Fruit fly (Drosophila melanogaster) whole organism, adult: ENCODE results near the gene Meics.

Experiments
- CG11617 ChIP-seq: fragments of 200-800 bp; sonication (Bioruptor generic); optimal IDR thresholded peaks from 2 replicates; lab custom pipeline; 2017; ENCODE audit warnings: mild to moderate bottlenecking, missing biosample characterization, missing genetic modification reagents, missing genetic modification characterization
- CG12768 ChIP-seq: fragments of 200-800 bp; sonication (Bioruptor generic); optimal IDR thresholded peaks from 2 replicates; lab custom pipeline; 2017; ENCODE audit warnings: missing biosample characterization, missing genetic modification characterization, mild to moderate bottlenecking, moderate library complexity, missing genetic modification reagents
- CG14711 ChIP-seq: fragments of 200-800 bp; sonication (Bioruptor generic); optimal IDR thresholded peaks from 2 replicates; lab custom pipeline; 2018; ENCODE audit warnings: missing biosample characterization, mild to moderate bottlenecking, missing genetic modification characterization, moderate library complexity
- CG1620 ChIP-seq: fragments of 200-800 bp; sonication (Bioruptor generic); optimal IDR thresholded peaks from 2 replicates; lab custom pipeline; 2016; ENCODE audit warnings: missing biosample characterization, missing genetic modification characterization
- CG33017 ChIP-seq: fragments of 200-800 bp; sonication (Bioruptor generic); optimal IDR thresholded peaks from 2 replicates; lab custom pipeline; 2018; ENCODE audit warnings: missing biosample characterization, mild to moderate bottlenecking, missing genetic modification characterization, moderate library complexity
- CG5204 ChIP-seq: fragments of 200-800 bp; sonication (Bioruptor generic); optimal IDR thresholded peaks from 2 replicates; lab custom pipeline; 2016; ENCODE audit warnings: missing biosample characterization, missing genetic modification characterization
- CG7045 ChIP-seq: fragments of 200-800 bp; sonication (Bioruptor generic); optimal IDR thresholded peaks from 2 replicates; lab custom pipeline; 2017; ENCODE audit warnings: missing biosample characterization, mild to moderate bottlenecking, missing genetic modification characterization
- CG7101 ChIP-seq: fragments of 200-800 bp; sonication (Bioruptor generic); optimal IDR thresholded peaks from 2 replicates; lab custom pipeline; 2018; ENCODE audit warnings: missing biosample characterization, mild to moderate bottlenecking, missing genetic modification characterization, moderate library complexity
- Clk ChIP-seq: fragments of 200-800 bp; sonication (Bioruptor generic); optimal IDR thresholded peaks from 2 replicates; lab custom pipeline; 2017; ENCODE audit warnings: missing biosample characterization, missing genetic modification characterization
- Crg-1 ChIP-seq: fragments of 200-800 bp; sonication (Bioruptor generic); optimal IDR thresholded peaks from 2 replicates; lab custom pipeline; 2016; ENCODE audit warnings: missing biosample characterization, missing genetic modification characterization
- Hr96 ChIP-seq: fragments of 200-800 bp; sonication (Bioruptor generic); optimal IDR thresholded peaks from 2 replicates; lab custom pipeline; 2016; ENCODE audit warnings: missing biosample characterization, missing genetic modification characterization
- Mnt ChIP-seq: fragments of 200-800 bp; sonication (Bioruptor generic); optimal IDR thresholded peaks from 2 replicates; lab custom pipeline; 2016; ENCODE audit warnings: missing biosample characterization, mild to moderate bottlenecking, missing genetic modification characterization
- bab1 ChIP-seq: fragments of 200-800 bp; sonication (Bioruptor generic); optimal IDR thresholded peaks from 3 replicates; lab custom pipeline; 2019; ENCODE audit warnings: missing biosample characterization, mild to moderate bottlenecking, missing genetic modification characterization, moderate library complexity
- cic ChIP-seq: fragments of 200-800 bp; sonication (Bioruptor generic); optimal IDR thresholded peaks from 2 replicates; lab custom pipeline; 2017; ENCODE audit warnings: missing biosample characterization, mild to moderate bottlenecking, missing genetic modification characterization, moderate library complexity
- cnc ChIP-seq, 2 experiments: fragments of >200 bp; optimal IDR thresholded peaks; 2 replicates each; lab custom pipeline; 2017
- kay ChIP-seq: fragments of 200-800 bp; sonication (Bioruptor generic); peaks from one replicate; lab custom pipeline; 2016; ENCODE audit warnings: missing biosample characterization, missing genetic modification characterization, borderline replicate concordance
- ovo ChIP-seq: fragments of 200-800 bp; sonication (Bioruptor generic); optimal IDR thresholded peaks from 2 replicates; lab custom pipeline; 2016; ENCODE audit warnings: missing biosample characterization, missing genetic modification characterization
- pad ChIP-seq: fragments of 200-800 bp; sonication (Bioruptor generic); optimal IDR thresholded peaks from 3 replicates; lab custom pipeline; 2017; ENCODE audit warnings: missing biosample characterization, missing genetic modification characterization, mild to moderate bottlenecking, moderate library complexity, missing genetic modification reagents
- tj ChIP-seq: fragments of 200-800 bp; sonication (Bioruptor generic); optimal IDR thresholded peaks from 3 replicates; lab custom pipeline; 2017; ENCODE audit warnings: missing biosample characterization, mild to moderate bottlenecking, missing genetic modification characterization, moderate library complexity
- toe ChIP-seq: fragments of 200-800 bp; sonication (Bioruptor generic); optimal IDR thresholded peaks from 2 replicates; lab custom pipeline; 2016; ENCODE audit warnings: missing biosample characterization, missing genetic modification characterization

Meics gene

DNA sequence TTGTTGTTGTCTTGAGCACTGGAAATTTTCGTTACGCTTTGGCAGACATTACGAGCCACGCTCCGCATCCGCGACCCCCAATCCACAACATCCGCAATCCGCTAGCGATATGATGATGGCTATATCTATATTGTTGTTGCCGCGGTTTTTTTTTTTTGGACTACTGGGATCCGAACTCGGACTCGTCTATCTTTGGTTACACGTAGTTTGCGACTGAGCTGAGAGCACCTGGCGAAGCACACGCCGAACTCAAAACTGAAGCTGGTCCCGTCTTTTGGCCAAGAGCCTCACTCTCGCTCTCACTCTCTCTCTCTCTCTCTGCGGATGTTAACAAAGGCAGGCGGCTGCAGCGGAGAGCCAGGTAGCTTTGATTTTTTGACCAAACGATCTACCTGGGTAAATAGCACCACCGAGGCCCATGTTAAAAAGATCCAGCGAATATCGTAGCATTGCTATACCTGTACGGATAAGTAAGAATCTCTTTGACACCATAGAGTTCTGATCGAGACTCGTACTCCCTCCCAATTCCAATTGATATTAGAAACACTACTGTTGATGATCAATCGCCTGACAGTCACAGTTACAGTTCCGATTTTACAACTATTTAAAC is 39.3 kb downstream of the Meics start, which contains the start of gene Rgl:
TSS of gene Rgl (minus strand) at position 219 of the 610 bp plus-strand sequence.
- TF ChIP-seq tj (GFP tag; lab: Kevin White, UChicago), result peak; percentile 23
- no peak for TF ChIP-seq CG11617 (GFP tag; lab: Kevin White, UChicago)
- TF ChIP-seq CG7045 (GFP tag; lab: Kevin White, UChicago), result no peak
- TF ChIP-seq CG33017 (tag; lab: Kevin White, UChicago), result no peak

dm6 chr3L:13924646-13925045 is 39.9 kb downstream of the Meics start:
- TF ChIP-seq CG5204 (GFP tag; lab: Kevin White, UChicago) (no peak), CG7101 (tag; lab: Kevin White, UChicago) (peak; percentile 9), CG33017 (tag; lab: Kevin White, UChicago) (no peak), cnc (optimal IDR thresholded peaks at IDR 0.05; lab: Kevin White, UChicago) (no peak), Crg-1 (GFP tag; lab: Kevin White, UChicago) (peak; percentile 47), bab1 (GFP tag; lab: Kevin White, UChicago) (no peak), Mnt (GFP tag; lab: Kevin White, UChicago) (no peak)

- TF ChIP-seq pad (GFP tag; lab: Kevin White, UChicago), result no peak
- TF ChIP-seq tj (GFP tag; lab: Kevin White, UChicago), result peak; percentile 61
- no peak for TF ChIP-seq CG1620 (GFP tag; lab: Kevin White, UChicago)
- TF ChIP-seq Clk, result no peak
- TF ChIP-seq cic, result no peak
- no peak for TF ChIP-seq CG33017 (tag; lab: Kevin White, UChicago)
- TF ChIP-seq Crg-1 (GFP tag; lab: Kevin White, UChicago), result peak; percentile 24
- TF ChIP-seq toe (GFP tag; lab: Kevin White, UChicago), result no peak
- no peak for TF ChIP-seq cnc (optimal IDR thresholded peaks at IDR 0.05; lab: Kevin White, UChicago)
- peak; percentile 68 for TF ChIP-seq kay (GFP tag; lab: Kevin White, UChicago)
- peak; percentile 6 for TF ChIP-seq bab1 (GFP tag; lab: Kevin White, UChicago)
- no peak for TF ChIP-seq CG5204 (GFP tag; lab: Kevin White, UChicago)
- no peak for TF ChIP-seq CG11617 (GFP tag; lab: Kevin White, UChicago)
These were observed 40.9 kb downstream of the Meics start for dm6 chr3L:13923332-13924272.

dm6 chr3L:13922023-13922652 is 42.4 kb downstream of the Meics start:
- no peak for TF ChIP-seq Crg-1 (GFP tag; lab: Kevin White, UChicago)
- peak; percentile 31 for TF ChIP-seq bab1 (GFP tag; lab: Kevin White, UChicago)

DNA sequence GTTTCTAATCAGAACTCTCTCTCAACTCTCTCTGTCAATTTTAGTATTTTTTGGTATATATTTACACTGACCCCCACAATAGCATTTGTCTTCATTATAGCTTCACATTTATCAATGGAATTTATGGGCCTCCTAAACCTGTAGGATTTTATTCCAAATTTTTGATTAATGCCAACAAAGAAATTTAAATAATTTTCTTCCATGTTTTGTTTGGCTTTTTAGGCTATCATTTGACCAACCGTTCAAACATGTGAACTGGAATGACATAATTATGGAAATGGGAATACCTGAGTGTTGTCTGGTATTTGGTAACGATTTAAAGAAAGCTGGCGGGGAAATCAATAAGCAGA is 43.9 kb downstream of the Meics start:
- TF ChIP-seq CG12768 (GFP tag; lab: Kevin White, UChicago), result no peak
- no peak for TF ChIP-seq Mnt (GFP tag; lab: Kevin White, UChicago)
- no peak for TF ChIP-seq CG5204 (GFP tag; lab: Kevin White, UChicago)
- TF ChIP-seq Crg-1 (GFP tag; lab: Kevin White, UChicago), result no peak
- no peak for TF ChIP-seq Hr96
- TF ChIP-seq bab1 (GFP tag; lab: Kevin White, UChicago), result no peak
- no peak for TF ChIP-seq CG33017 (tag; lab: Kevin White, UChicago)
- no peak for TF ChIP-seq kay (GFP tag; lab: Kevin White, UChicago)
- TF ChIP-seq cnc (optimal IDR thresholded peaks at IDR 0.05; lab: Kevin White, UChicago), result no peak
- TF ChIP-seq cic, result no peak
- TF ChIP-seq CG1620 (GFP tag; lab: Kevin White, UChicago), result no peak
- no peak for TF ChIP-seq CG14711 (tag; lab: Kevin White, UChicago)
- TF ChIP-seq CG7045 (GFP tag; lab: Kevin White, UChicago), result no peak
- TF ChIP-seq CG7101 (tag; lab: Kevin White, UChicago), result no peak
- TF ChIP-seq Clk, result no peak

dm6 chr3L:13919794-13920631 is 44.5 kb downstream of the Meics start:
- peak; percentile 74 for TF ChIP-seq CG7101 (tag; lab: Kevin White, UChicago)
- TF ChIP-seq bab1 (GFP tag; lab: Kevin White, UChicago), result peak; percentile 65
- TF ChIP-seq cic, result no peak
- peak; percentile 65 for TF ChIP-seq toe (GFP tag; lab: Kevin White, UChicago)
- peak; percentile 16 for TF ChIP-seq Mnt (GFP tag; lab: Kevin White, UChicago)
- peak; percentile 77 for TF ChIP-seq pad (GFP tag; lab: Kevin White, UChicago)
- TF ChIP-seq CG5204 (GFP tag; lab: Kevin White, UChicago), result peak; percentile 73
- TF ChIP-seq CG14711 (tag; lab: Kevin White, UChicago), result peak; percentile 55
- TF ChIP-seq CG33017 (tag; lab: Kevin White, UChicago), result peak; percentile 75
- TF ChIP-seq CG11617 (GFP tag; lab: Kevin White, UChicago), result peak; percentile 78
- TF ChIP-seq Crg-1 (GFP tag; lab: Kevin White, UChicago), result no peak
- peak; percentile 32 for TF ChIP-seq tj (GFP tag; lab: Kevin White, UChicago)
- no peak for TF ChIP-seq CG1620 (GFP tag; lab: Kevin White, UChicago)
- TF ChIP-seq kay (GFP tag; lab: Kevin White, UChicago), result peak; percentile 88
- TF ChIP-seq ovo (GFP tag; lab: Kevin White, UChicago), result no peak
- peak; percentile 68 for TF ChIP-seq Hr96
- peak; percentile 86 for TF ChIP-seq CG7045 (GFP tag; lab: Kevin White, UChicago)
- TF ChIP-seq cnc (optimal IDR thresholded peaks at IDR 0.05; lab: Kevin White, UChicago), result no peak
- peak; percentile 84 for TF ChIP-seq CG12768 (GFP tag; lab: Kevin White, UChicago)
- TF ChIP-seq Clk, result peak; percentile 24
